Fruit fly (Drosophila melanogaster): ENCODE measurements around the gene CG13901.

CG13901 gene

dm6 chr3L:809538-809805, 28.1 kb downstream of the CG13901 start:
- TF ChIP-seq CG6791 (GFP tag; IDR thresholded peaks at IDR 0.05; ENCODE audit: partially characterized antibody) = 0 out of 3 replicates have a peak, but pooled peaks have one; percentile 13
- no peak for TF ChIP-seq CG4328 (GFP tag; optimal IDR thresholded peaks at IDR 0.05)
- no peak for TF ChIP-seq CG17568 (GFP tag; optimal IDR thresholded peaks at IDR 0.05)
- TF ChIP-seq onecut (GFP tag; IDR thresholded peaks at IDR 0.05) = peak; percentile 95
- TF ChIP-seq trem (tag; optimal IDR thresholded peaks at IDR 0.05) = no peak

- TF ChIP-seq CG18262 (tag; optimal IDR thresholded peaks at IDR 0.05) = no peak
- no peak for TF ChIP-seq CG12659 (GFP tag; optimal IDR thresholded peaks at IDR 0.05)
- no peak for TF ChIP-seq Dp (GFP tag; optimal IDR thresholded peaks at IDR 0.05)
- no peak for TF ChIP-seq danr (GFP tag; IDR thresholded peaks at IDR 0.05)
- TF ChIP-seq ttk (GFP tag; IDR thresholded peaks at IDR 0.05) = no peak
- no peak for TF ChIP-seq kah (GFP tag; optimal IDR thresholded peaks at IDR 0.05)
- TF ChIP-seq Lhr (GFP tag; optimal IDR thresholded peaks at IDR 0.05) = no peak
- no peak for TF ChIP-seq HLH3B (GFP tag; IDR thresholded peaks at IDR 0.05)
- TF ChIP-seq Dip3 (GFP tag; optimal IDR thresholded peaks at IDR 0.05) = no peak
- no peak for TF ChIP-seq CG6854 (GFP tag; optimal IDR thresholded peaks at IDR 0.05)
- TF ChIP-seq CG30403 (GFP tag; optimal IDR thresholded peaks at IDR 0.05) = no peak
- no peak for TF ChIP-seq fd96Cb (tag; optimal IDR thresholded peaks at IDR 0.05)
- TF ChIP-seq kay (GFP tag; optimal IDR thresholded peaks at IDR 0.05) = no peak
- no peak for TF ChIP-seq Myb (GFP tag; optimal IDR thresholded peaks at IDR 0.05)
- TF ChIP-seq E2f1 (GFP tag; IDR thresholded peaks at IDR 0.05) = no peak
- TF ChIP-seq fd64A (GFP tag; optimal IDR thresholded peaks at IDR 0.05) = no peak
- no peak for TF ChIP-seq sima (GFP tag; optimal IDR thresholded peaks at IDR 0.05)
- 0 out of 4 replicates have a peak, but pooled peaks have one; percentile 34 for TF ChIP-seq chinmo (GFP tag; IDR thresholded peaks at IDR 0.05; ENCODE audit: partially characterized antibody)
- TF ChIP-seq zfh2 (GFP tag; optimal IDR thresholded peaks at IDR 0.05) = no peak
- no peak for TF ChIP-seq vnd (GFP tag; IDR thresholded peaks at IDR 0.05; ENCODE audit: partially characterized antibody)
- no peak for TF ChIP-seq Dek (tag; optimal IDR thresholded peaks at IDR 0.05)
- TF ChIP-seq Ravus (GFP tag; IDR thresholded peaks at IDR 0.05) = no peak
- TF ChIP-seq CTCF (GFP tag; optimal IDR thresholded peaks at IDR 0.05) = no peak
- TF ChIP-seq pan (optimal IDR thresholded peaks at IDR 0.05) = no peak
- no peak for TF ChIP-seq pan (GFP tag; optimal IDR thresholded peaks at IDR 0.05 in 1 of 2, IDR thresholded peaks at IDR 0.05 in 1 of 2)
- TF ChIP-seq CG7786 (GFP tag; optimal IDR thresholded peaks at IDR 0.05) = no peak
- no peak for TF ChIP-seq CG4730 (GFP tag; IDR thresholded peaks at IDR 0.05)
- no peak for TF ChIP-seq eve (GFP tag; optimal IDR thresholded peaks at IDR 0.05)
- TF ChIP-seq CG12744 (GFP tag; optimal IDR thresholded peaks at IDR 0.05) = no peak
- TF ChIP-seq HLH4C (GFP tag; IDR thresholded peaks at IDR 0.05; ENCODE audit: partially characterized antibody) = no peak
- TF ChIP-seq knrl (GFP tag; IDR thresholded peaks at IDR 0.05; ENCODE audit: partially characterized antibody) = no peak
- TF ChIP-seq oc (tag; optimal IDR thresholded peaks at IDR 0.05) = peak; percentile 33
- peak; percentile 28 for TF ChIP-seq grn (GFP tag; optimal IDR thresholded peaks at IDR 0.05)
- no peak for TF ChIP-seq cad (GFP tag; optimal IDR thresholded peaks at IDR 0.05)
- TF ChIP-seq CG2116 (GFP tag; optimal IDR thresholded peaks at IDR 0.05) = no peak
- TF ChIP-seq Sry-β (GFP tag; optimal IDR thresholded peaks at IDR 0.05) = no peak
- TF ChIP-seq rib (GFP tag; IDR thresholded peaks at IDR 0.05) = no peak
- TF ChIP-seq CG11695 (GFP tag; IDR thresholded peaks at IDR 0.05) = no peak
- no peak for TF ChIP-seq zen (tag; optimal IDR thresholded peaks at IDR 0.05)
- peak; percentile 16 for TF ChIP-seq ewg (GFP tag; optimal IDR thresholded peaks at IDR 0.05)
- TF ChIP-seq CG1233 (GFP tag; optimal IDR thresholded peaks at IDR 0.05) = no peak
- no peak for TF ChIP-seq CG11398 (GFP tag; optimal IDR thresholded peaks at IDR 0.05)
- TF ChIP-seq Fer1 (GFP tag; optimal IDR thresholded peaks at IDR 0.05) = peak; percentile 7
- TF ChIP-seq Nf-YC (tag; optimal IDR thresholded peaks at IDR 0.05) = peak; percentile 84
- TF ChIP-seq CG2889 (GFP tag; IDR thresholded peaks at IDR 0.05) = no peak
Observed at dm6 chr3L:808725-809537, 28.7 kb downstream of the CG13901 start.

Data from whole organism, embryonic.